Worm (Caenorhabditis elegans) whole organism, L3 larva: Measurements from ENCODE around the gene pgph-3.

ENCODE experiments used
- egl-27 ChIP-seq: sonication (generic microtip); optimal IDR thresholded peaks from 4 replicates; lab custom pipeline; 2017; ENCODE audit warnings: missing biosample characterization, missing genetic modification reagents, missing genetic modification characterization
- ztf-11 ChIP-seq: fragments of 150-350 bp; optimal IDR thresholded peaks from 2 replicates; lab custom pipeline; 2014; ENCODE audit warnings: missing biosample characterization, missing genetic modification characterization
- ztf-4 ChIP-seq: fragments of 150-350 bp; optimal IDR thresholded peaks from 2 replicates; lab custom pipeline; 2014; ENCODE audit warnings: missing biosample characterization, missing genetic modification characterization

DNA sequence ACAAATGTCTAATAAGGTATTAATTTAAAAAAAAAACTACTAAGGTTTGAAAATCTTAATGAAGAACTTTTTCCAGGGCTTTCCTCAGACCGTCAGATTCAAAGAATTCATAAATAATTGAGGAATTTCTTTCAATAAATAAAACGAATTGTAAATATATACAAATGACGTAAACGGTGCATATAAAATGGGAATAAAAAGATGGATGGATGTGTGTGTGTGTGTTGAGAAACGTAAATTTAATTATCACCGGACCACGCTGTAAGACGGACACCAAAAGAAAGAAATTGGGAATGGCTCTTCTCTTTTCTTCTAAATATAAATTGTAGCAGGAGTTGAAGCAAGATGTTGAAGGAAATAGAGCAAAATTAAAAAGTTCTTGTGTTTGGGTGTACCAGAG lies 17.4 kb downstream of the pgph-3 start:
- TF ChIP-seq egl-27 (no peak), ztf-4 (no peak), ztf-11 (no peak)
